Fruit fly (Drosophila melanogaster) whole organism, embryonic: ENCODE data around the gene Rab8.
A peak's percentile ranks its signal among the peaks of the same experiment; 100 is the strongest.

Experiments used
- Aef1 ChIP-seq: fragments of 200-800 bp; sonication (Bioruptor generic); IDR thresholded peaks from 3 replicates; pipeline ENCODE4 v1.3.6; 2022; ENCODE audit warnings: missing biosample characterization, missing genetic modification characterization
- Atf6 ChIP-seq: fragments of 200-800 bp; sonication (Bioruptor generic); IDR thresholded peaks from 2 replicates; pipeline ENCODE4 v1.3.6; 2022; ENCODE audit warnings: missing biosample characterization, missing genetic modification characterization
- B-H2 ChIP-seq: fragments of 200-800 bp; sonication (Bioruptor generic); optimal IDR thresholded peaks from 2 replicates; lab custom pipeline; 2018; ENCODE audit warnings: missing biosample characterization, mild to moderate bottlenecking, missing genetic modification characterization
- Bgb ChIP-seq: fragments of 200-800 bp; sonication (Bioruptor generic); IDR thresholded peaks from 2 replicates; pipeline ENCODE4 v1.3.6; 2022; ENCODE audit warnings: missing biosample characterization, missing genetic modification characterization; ENCODE audit not compliant: partially characterized antibody
- BtbVII ChIP-seq: fragments of 200-800 bp; sonication (Bioruptor generic); optimal IDR thresholded peaks from 3 replicates; lab custom pipeline; 2017; ENCODE audit warnings: missing biosample characterization, mild to moderate bottlenecking, missing genetic modification characterization
- CG1024 ChIP-seq: fragments of 200-800 bp; sonication (Bioruptor generic); IDR thresholded peaks from 2 replicates; pipeline ENCODE4 v1.3.6; 2022; ENCODE audit warnings: missing biosample characterization, missing genetic modification characterization
- CG10321 ChIP-seq: fragments of 200-800 bp; sonication (Bioruptor generic); IDR thresholded peaks from 2 replicates; pipeline ENCODE4 v1.3.6; 2022; ENCODE audit warnings: missing biosample characterization, missing genetic modification characterization
- CG11456 ChIP-seq: fragments of 200-800 bp; sonication (Bioruptor generic); IDR thresholded peaks from 3 replicates; pipeline ENCODE4 v1.3.6; 2022; ENCODE audit warnings: missing biosample characterization, missing genetic modification characterization
- CG12155 ChIP-seq: fragments of 200-800 bp; sonication (Bioruptor generic); optimal IDR thresholded peaks from 3 replicates; lab custom pipeline; 2016; ENCODE audit warnings: missing biosample characterization, missing genetic modification characterization
- CG12391 ChIP-seq: fragments of 200-800 bp; sonication (Bioruptor generic); optimal IDR thresholded peaks from 3 replicates; lab custom pipeline; 2018; ENCODE audit warnings: missing biosample characterization, mild to moderate bottlenecking, missing genetic modification characterization, moderate library complexity
- CG12744 ChIP-seq: fragments of 200-800 bp; sonication (Bioruptor generic); optimal IDR thresholded peaks from 2 replicates; lab custom pipeline; 2016; ENCODE audit warnings: missing biosample characterization, missing genetic modification characterization
- CG12769 ChIP-seq: fragments of 200-800 bp; sonication (Bioruptor generic); optimal IDR thresholded peaks from 2 replicates; lab custom pipeline; 2019; ENCODE audit warnings: missing biosample characterization, mild to moderate bottlenecking, missing genetic modification characterization, moderate library complexity
- CG13287 ChIP-seq: fragments of 200-800 bp; sonication (Bioruptor generic); IDR thresholded peaks from 2 replicates; pipeline ENCODE4 v1.3.6; 2022; ENCODE audit warnings: missing biosample characterization, missing genetic modification characterization; ENCODE audit not compliant: partially characterized antibody
- CG17186 ChIP-seq: fragments of 200-800 bp; sonication (Bioruptor generic); optimal IDR thresholded peaks from 3 replicates; lab custom pipeline; 2017; ENCODE audit warnings: missing biosample characterization, missing genetic modification reagents, missing genetic modification characterization
- CG17829 ChIP-seq: fragments of 200-800 bp; optimal IDR thresholded peaks from 2 replicates; lab custom pipeline; 2019; ENCODE audit warnings: missing biosample characterization, mild to moderate bottlenecking, missing genetic modification characterization, moderate library complexity
- CG17912 ChIP-seq: fragments of 200-800 bp; sonication (Bioruptor generic); optimal IDR thresholded peaks from 2 replicates; lab custom pipeline; 2018; ENCODE audit warnings: missing biosample characterization, mild to moderate bottlenecking, missing genetic modification characterization
- CG18011 ChIP-seq: fragments of 200-800 bp; sonication (Bioruptor generic); optimal IDR thresholded peaks from 2 replicates; lab custom pipeline; 2017; ENCODE audit warnings: missing biosample characterization, missing genetic modification characterization, mild to moderate bottlenecking, moderate library complexity, missing genotype
- CG18262 ChIP-seq: fragments of 200-800 bp; optimal IDR thresholded peaks from 3 replicates; lab custom pipeline; 2019; ENCODE audit warnings: missing biosample characterization, mild to moderate bottlenecking, missing genetic modification characterization, moderate library complexity
- CG30020 ChIP-seq: fragments of 200-800 bp; optimal IDR thresholded peaks from 2 replicates; lab custom pipeline; 2019; ENCODE audit warnings: missing biosample characterization, mild to moderate bottlenecking, missing genetic modification characterization, moderate library complexity
- CG3281 ChIP-seq: fragments of 200-800 bp; sonication (Bioruptor generic); optimal IDR thresholded peaks from 3 replicates; lab custom pipeline; 2017; ENCODE audit warnings: missing biosample characterization, mild to moderate bottlenecking, missing genetic modification characterization
- CG3995 ChIP-seq: fragments of 200-800 bp; sonication (Bioruptor generic); optimal IDR thresholded peaks from 3 replicates; lab custom pipeline; 2016; ENCODE audit warnings: missing biosample characterization, missing genetic modification characterization
- CG4360 ChIP-seq: fragments of 200-800 bp; sonication (Bioruptor generic); IDR thresholded peaks from 2 replicates; pipeline ENCODE4 v1.3.6; 2022; ENCODE audit warnings: missing biosample characterization, missing genetic modification characterization
- CG5953 ChIP-seq: fragments of 200-800 bp; sonication (Bioruptor generic); IDR thresholded peaks from 2 replicates; pipeline ENCODE4 v1.3.6; 2022; ENCODE audit warnings: missing biosample characterization, missing genetic modification characterization
- CG6254 ChIP-seq: fragments of 200-800 bp; sonication (Bioruptor generic); optimal IDR thresholded peaks from 3 replicates; lab custom pipeline; 2017; ENCODE audit warnings: mild to moderate bottlenecking, missing biosample characterization, missing genetic modification reagents, missing genetic modification characterization
- CG8089 ChIP-seq: fragments of 200-800 bp; sonication (Bioruptor generic); optimal IDR thresholded peaks from 3 replicates; lab custom pipeline; 2016; ENCODE audit warnings: missing biosample characterization, missing genetic modification characterization
- CTCF ChIP-seq: fragments of 200-800 bp; sonication (Bioruptor generic); optimal IDR thresholded peaks from 2 replicates; lab custom pipeline; 2017; ENCODE audit warnings: missing biosample characterization, mild to moderate bottlenecking, missing genetic modification characterization, moderate library complexity
- CkIIα-i1 ChIP-seq: fragments of 200-800 bp; sonication (Bioruptor generic); IDR thresholded peaks from 2 replicates; pipeline ENCODE4 v1.3.6; 2022; ENCODE audit warnings: missing biosample characterization, missing genetic modification characterization
- Dp ChIP-seq: fragments of 200-800 bp; sonication (Bioruptor generic); optimal IDR thresholded peaks from 2 replicates; lab custom pipeline; 2018; ENCODE audit warnings: missing biosample characterization, mild to moderate bottlenecking, missing genetic modification characterization, moderate library complexity
- HLHmδ ChIP-seq: fragments of 200-800 bp; sonication (Bioruptor generic); optimal IDR thresholded peaks from 2 replicates; lab custom pipeline; 2018; ENCODE audit warnings: missing biosample characterization, mild to moderate bottlenecking, missing genetic modification characterization, moderate library complexity
- Hand ChIP-seq: fragments of 200-800 bp; sonication (Bioruptor generic); optimal IDR thresholded peaks from 2 replicates; lab custom pipeline; 2017; ENCODE audit warnings: mild to moderate bottlenecking, missing biosample characterization, missing genetic modification reagents, missing genetic modification characterization
- HmgZ ChIP-seq: fragments of 200-800 bp; sonication (Bioruptor generic); optimal IDR thresholded peaks from 2 replicates; lab custom pipeline; 2018; ENCODE audit warnings: missing biosample characterization, mild to moderate bottlenecking, missing genetic modification characterization
- Hr78 ChIP-seq, 2 experiments: fragments of 200-800 bp in 1 of 2; fragments of >200 bp in 1 of 2; sonication (Bioruptor generic) in 1 of 2; optimal IDR thresholded peaks; 2 replicates each; lab custom pipeline; 2017 to 2019; ENCODE audit warnings: missing biosample characterization in 2 of 2, missing genetic modification characterization in 2 of 2, mild to moderate bottlenecking in 1 of 2, moderate library complexity in 1 of 2
- NfI ChIP-seq: fragments of 200-800 bp; sonication (Bioruptor generic); optimal IDR thresholded peaks from 3 replicates; lab custom pipeline; 2018; ENCODE audit warnings: missing biosample characterization, mild to moderate bottlenecking, missing genetic modification characterization, moderate library complexity
- Rfx ChIP-seq: fragments of 200-800 bp; sonication (Bioruptor generic); IDR thresholded peaks from 2 replicates; pipeline ENCODE4 v1.3.6; 2022; ENCODE audit warnings: missing biosample characterization, missing genetic modification characterization
- Six4 ChIP-seq: fragments of 200-800 bp; sonication (Bioruptor generic); optimal IDR thresholded peaks from 2 replicates; lab custom pipeline; 2016; ENCODE audit warnings: missing biosample characterization, missing genetic modification characterization
- ab ChIP-seq: fragments of 200-800 bp; sonication (Bioruptor generic); optimal IDR thresholded peaks from 2 replicates; lab custom pipeline; 2016; ENCODE audit warnings: missing biosample characterization, missing genetic modification characterization
- amos ChIP-seq: fragments of 200-800 bp; sonication (Bioruptor generic); IDR thresholded peaks from 2 replicates; pipeline ENCODE4 v1.3.6; 2022; ENCODE audit warnings: missing biosample characterization, missing genetic modification characterization; ENCODE audit not compliant: partially characterized antibody
- bcd ChIP-seq: fragments of 200-800 bp; sonication (Bioruptor generic); optimal IDR thresholded peaks from 2 replicates; lab custom pipeline; 2017; ENCODE audit warnings: missing biosample characterization, mild to moderate bottlenecking, missing genetic modification characterization
- br ChIP-seq: fragments of >200 bp; optimal IDR thresholded peaks from 2 replicates; lab custom pipeline; 2017
- dpn ChIP-seq, 2 experiments: fragments of 200-800 bp; sonication (Bioruptor generic); optimal IDR thresholded peaks; 3 replicates each; lab custom pipeline; 2016; ENCODE audit warnings: missing biosample characterization in 2 of 2, missing genetic modification characterization in 2 of 2
- grn ChIP-seq: fragments of 200-800 bp; sonication (Bioruptor generic); optimal IDR thresholded peaks from 3 replicates; lab custom pipeline; 2017; ENCODE audit warnings: missing biosample characterization, missing genetic modification characterization
- insv ChIP-seq, 2 experiments: fragments of 200-800 bp; sonication (Bioruptor generic); optimal IDR thresholded peaks; 3 replicates each; lab custom pipeline; 2016 to 2018; ENCODE audit warnings: missing biosample characterization in 2 of 2, missing genetic modification characterization in 2 of 2
- kni ChIP-seq: fragments of 200-800 bp; sonication (Bioruptor generic); optimal IDR thresholded peaks from 3 replicates; lab custom pipeline; 2017; ENCODE audit warnings: mild to moderate bottlenecking, missing biosample characterization, missing genetic modification reagents, missing genetic modification characterization
- pfk ChIP-seq: fragments of 200-800 bp; sonication (Bioruptor generic); optimal IDR thresholded peaks from 2 replicates; lab custom pipeline; 2018; ENCODE audit warnings: missing biosample characterization, mild to moderate bottlenecking, missing genetic modification characterization, moderate library complexity
- phol ChIP-seq: fragments of 200-800 bp; sonication (Bioruptor generic); optimal IDR thresholded peaks from 3 replicates; lab custom pipeline; 2018; ENCODE audit warnings: missing biosample characterization, mild to moderate bottlenecking, missing genetic modification characterization, moderate library complexity
- prd ChIP-seq, 3 experiments: fragments of >200 bp in 2 of 3; fragments of 200-800 bp in 1 of 3; sonication (Bioruptor generic) in 1 of 3; optimal IDR thresholded peaks in 2 of 3; IDR thresholded peaks in 1 of 3; 2 replicates in 2 of 3; 3 replicates in 1 of 3; pipeline versions ENCODE4 v1.3.6 to Lab custom; 2017 to 2022; ENCODE audit warnings: missing biosample characterization in 1 of 3, missing genetic modification characterization in 1 of 3
- run ChIP-seq: fragments of 200-800 bp; sonication (Bioruptor generic); optimal IDR thresholded peaks from 3 replicates; lab custom pipeline; 2018; ENCODE audit warnings: missing biosample characterization, mild to moderate bottlenecking, missing genetic modification characterization
- stc ChIP-seq: fragments of 200-800 bp; sonication (Bioruptor generic); IDR thresholded peaks from 2 replicates; pipeline ENCODE4 v1.3.6; 2022; ENCODE audit warnings: missing biosample characterization, missing genetic modification characterization
- trem ChIP-seq: fragments of 200-800 bp; optimal IDR thresholded peaks from 3 replicates; lab custom pipeline; 2019; ENCODE audit warnings: missing biosample characterization, mild to moderate bottlenecking, missing genetic modification characterization, moderate library complexity
- twi ChIP-seq: fragments of 200-800 bp; optimal IDR thresholded peaks from 2 replicates; lab custom pipeline; 2019; ENCODE audit warnings: missing biosample characterization, mild to moderate bottlenecking, missing genetic modification characterization, moderate library complexity

The Rab8 gene

DNA sequence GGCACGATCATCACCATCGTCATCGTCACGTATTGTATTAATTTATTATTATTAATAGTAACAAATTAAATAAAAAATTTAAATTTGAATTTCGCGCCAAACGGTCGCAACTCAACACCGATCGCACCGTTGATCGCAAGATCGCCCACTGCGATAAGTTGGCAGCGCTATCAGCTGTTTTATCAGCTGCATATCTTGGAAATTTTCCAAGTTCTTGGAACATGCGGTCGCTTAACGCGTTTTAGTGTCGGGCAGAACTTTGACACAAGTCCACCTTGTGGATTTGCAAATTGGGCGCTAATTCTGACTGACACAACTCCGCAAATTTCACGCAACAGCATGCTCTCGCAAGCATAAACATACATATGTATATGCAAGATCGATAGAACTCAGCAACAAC lies 9.7 kb downstream of the Rab8 start (continued):
- TF ChIP-seq kni (peak; percentile 14), CkIIα-i1 (no peak), HLHmδ (peak; percentile 18), CG6254 (GFP tag; lab: Kevin White, UChicago) (no peak), HmgZ (tag; lab: Kevin White, UChicago) (peak; percentile 56), CG18011 (GFP tag; lab: Kevin White, UChicago) (peak; percentile 31), B-H2 (GFP tag; lab: Kevin White, UChicago) (peak; percentile 68), br (no peak), Atf6 (GFP tag; lab: Robert Waterston, UW) (0 out of 2 replicates have a peak, but pooled peaks have one; percentile 28), insv (GFP tag; optimal IDR thresholded peaks at IDR 0.05; lab: Kevin White, UChicago) (peak in 1 of 2 experiments; percentile 44), NfI (GFP tag; lab: Kevin White, UChicago) (peak; percentile 68), CG12744 (GFP tag; lab: Kevin White, UChicago) (no peak), Bgb (peak; percentile 47; the same call in 1 of the 2 replicates), CG11456 (GFP tag; lab: Robert Waterston, UW) (no peak), CG18262 (tag; lab: Kevin White, UChicago) (peak; percentile 7), CG17829 (tag; lab: Kevin White, UChicago) (peak; percentile 54), Six4 (GFP tag; lab: Kevin White, UChicago) (no peak), phol (tag; lab: Kevin White, UChicago) (peak; percentile 36), Aef1 (no peak), CG4360 (GFP tag; lab: Robert Waterston, UW) (peak; percentile 13; the same call in 1 of the 2 replicates), Hand (GFP tag; lab: Kevin White, UChicago) (peak; percentile 47), run (tag; lab: Kevin White, UChicago) (peak; percentile 11), CG12769 (peak; percentile 42), CG17912 (GFP tag; lab: Kevin White, UChicago) (peak; percentile 41), CG3995 (GFP tag; lab: Kevin White, UChicago) (peak; percentile 74), twi (tag; lab: Kevin White, UChicago) (peak; percentile 39), CTCF (GFP tag; lab: Kevin White, UChicago) (peak; percentile 24), pfk (GFP tag; lab: Kevin White, UChicago) (peak; percentile 35), CG1024 (GFP tag; lab: Robert Waterston, UW) (no peak), stc (GFP tag; lab: Robert Waterston, UW) (0 out of 2 replicates have a peak, but pooled peaks have one; percentile 25), CG17186 (GFP tag; lab: Kevin White, UChicago) (peak; percentile 45), CG12155 (GFP tag; lab: Kevin White, UChicago) (no peak), Hr78 (GFP tag; optimal IDR thresholded peaks at IDR 0.05; lab: Kevin White, UChicago) (peak in 1 of 2 experiments; percentile 22), ab (GFP tag; lab: Kevin White, UChicago) (no peak), CG3281 (GFP tag; lab: Kevin White, UChicago) (peak; percentile 27), bcd (GFP tag; lab: Kevin White, UChicago) (peak; percentile 12), CG30020 (tag; lab: Kevin White, UChicago) (peak; percentile 4), CG5953 (no peak), grn (GFP tag; lab: Kevin White, UChicago) (peak; percentile 83), CG10321 (0 out of 2 replicates have a peak, but pooled peaks have one; percentile 16), amos (GFP tag; lab: Robert Waterston, UW) (peak; percentile 33; the same call in 1 of the 2 replicates), Dp (GFP tag; lab: Kevin White, UChicago) (peak; percentile 96), Rfx (GFP tag; lab: Robert Waterston, UW) (peak; percentile 57; the same call in 1 of the 2 replicates), prd (optimal IDR thresholded peaks at IDR 0.05; lab: Kevin White, UChicago) (no peak), prd (GFP tag; IDR thresholded peaks at IDR 0.05; lab: Robert Waterston, UW) (no peak), CG8089 (GFP tag; lab: Kevin White, UChicago) (no peak), trem (peak; percentile 100), CG13287 (GFP tag; lab: Robert Waterston, UW) (peak; percentile 61; the same call in 1 of the 2 replicates), BtbVII (GFP tag; lab: Kevin White, UChicago) (peak; percentile 16), dpn (GFP tag; optimal IDR thresholded peaks at IDR 0.05; lab: Kevin White, UChicago) (peak in 1 of 2 experiments; percentile 16), CG12391 (tag; lab: Kevin White, UChicago) (peak; percentile 10)
